Fruit fly (Drosophila melanogaster): Measurements from ENCODE around the gene CG14420.

- TF ChIP-seq CG8478 (optimal IDR thresholded peaks at IDR 0.05) (no peak), usp (GFP tag; optimal IDR thresholded peaks at IDR 0.05) (no peak), EcR (GFP tag; optimal IDR thresholded peaks at IDR 0.05) (no peak), pan (optimal IDR thresholded peaks at IDR 0.05) (no peak)
Observed at dm6 chrX:2949114-2949513, 10.5 kb downstream of the CG14420 start.

All from whole organism.